Worm (Caenorhabditis elegans) whole organism, late embryonic: ENCODE data around the gene magu-4.

Experiments
- C08G9.2 ChIP-seq: sonication (generic microtip); optimal IDR thresholded peaks from 2 replicates; lab custom pipeline; 2016; ENCODE audit warnings: mild to moderate bottlenecking, missing genetic modification characterization, moderate library complexity, missing compliant biosample characterization
- C38D4.7 ChIP-seq: fragments of 200-800 bp; sonication (Bioruptor generic); optimal IDR thresholded peaks from 2 replicates; lab custom pipeline; 2018; ENCODE audit warnings: mild to moderate bottlenecking, missing genetic modification characterization, moderate library complexity, missing compliant biosample characterization
- T23F11.4 ChIP-seq: fragments of 200-800 bp; sonication (Bioruptor generic); optimal IDR thresholded peaks from 2 replicates; lab custom pipeline; 2018; ENCODE audit warnings: mild to moderate bottlenecking, missing genetic modification characterization, missing compliant biosample characterization
- Y22D7AL.16 ChIP-seq: sonication (generic microtip); optimal IDR thresholded peaks from 2 replicates; lab custom pipeline; 2016; ENCODE audit warnings: missing genetic modification characterization, missing compliant biosample characterization
- ahr-1 ChIP-seq: sonication (generic microtip); optimal IDR thresholded peaks from 2 replicates; lab custom pipeline; 2016; ENCODE audit warnings: missing genetic modification characterization, missing compliant biosample characterization
- ceh-14 ChIP-seq: sonication (generic microtip); optimal IDR thresholded peaks from 2 replicates; lab custom pipeline; 2016; ENCODE audit warnings: missing genotype, missing genetic modification characterization, missing compliant biosample characterization
- ceh-24 ChIP-seq: sonication (generic microtip); optimal IDR thresholded peaks from 2 replicates; lab custom pipeline; 2016; ENCODE audit warnings: mild to moderate bottlenecking, missing genetic modification characterization, missing compliant biosample characterization
- ceh-30 ChIP-seq: fragments of 150-350 bp; optimal IDR thresholded peaks from 2 replicates; lab custom pipeline; 2014; ENCODE audit warnings: missing biosample characterization, missing genetic modification characterization
- ceh-6 ChIP-seq: fragments of 200-800 bp; sonication (Bioruptor generic); optimal IDR thresholded peaks from 2 replicates; lab custom pipeline; 2018; ENCODE audit warnings: mild to moderate bottlenecking, missing genetic modification characterization, missing compliant biosample characterization
- ceh-9 ChIP-seq: sonication (generic microtip); optimal IDR thresholded peaks from 2 replicates; lab custom pipeline; 2016; ENCODE audit warnings: mild to moderate bottlenecking, missing genetic modification characterization, inconsistent platforms, missing compliant biosample characterization
- che-1 ChIP-seq: sonication (generic microtip); optimal IDR thresholded peaks from 2 replicates; lab custom pipeline; 2016; ENCODE audit warnings: mild to moderate bottlenecking, missing genetic modification characterization, missing compliant biosample characterization
- elt-2 ChIP-seq: sonication (generic microtip); optimal IDR thresholded peaks from 2 replicates; lab custom pipeline; 2016; ENCODE audit warnings: missing genetic modification reagents, missing genetic modification characterization, missing compliant biosample characterization
- elt-4 ChIP-seq: sonication (generic microtip); optimal IDR thresholded peaks from 2 replicates; lab custom pipeline; 2016; ENCODE audit warnings: missing genetic modification characterization, missing compliant biosample characterization
- eyg-1 ChIP-seq: sonication (generic microtip); optimal IDR thresholded peaks from 2 replicates; lab custom pipeline; 2016; ENCODE audit warnings: missing genotype, missing genetic modification characterization, missing compliant biosample characterization
- fkh-10 ChIP-seq: fragments of 150-350 bp; optimal IDR thresholded peaks from 2 replicates; lab custom pipeline; 2014; ENCODE audit warnings: missing biosample characterization, missing genetic modification reagents, missing genetic modification characterization
- hlh-15 ChIP-seq: sonication (generic microtip); optimal IDR thresholded peaks from 2 replicates; lab custom pipeline; 2016; ENCODE audit warnings: missing genetic modification characterization, missing compliant biosample characterization
- hlh-6 ChIP-seq: sonication (generic microtip); optimal IDR thresholded peaks from 2 replicates; lab custom pipeline; 2016; ENCODE audit warnings: missing genotype, missing genetic modification characterization, missing compliant biosample characterization
- hlh-8 ChIP-seq: sonication (generic microtip); optimal IDR thresholded peaks from 2 replicates; lab custom pipeline; 2016; ENCODE audit warnings: missing genotype, missing genetic modification characterization, missing compliant biosample characterization
- lim-6 ChIP-seq: sonication (generic microtip); optimal IDR thresholded peaks from 2 replicates; lab custom pipeline; 2016; ENCODE audit warnings: missing genetic modification characterization, missing compliant biosample characterization
- nhr-232 ChIP-seq: sonication (generic microtip); optimal IDR thresholded peaks from 2 replicates; lab custom pipeline; 2016; ENCODE audit warnings: missing genetic modification characterization, missing compliant biosample characterization
- pag-3 ChIP-seq: sonication (generic microtip); optimal IDR thresholded peaks from 2 replicates; lab custom pipeline; 2016; ENCODE audit warnings: missing compliant biosample characterization, missing genetic modification characterization, borderline replicate concordance
- pat-9 ChIP-seq: fragments of 200-800 bp; sonication (Bioruptor generic); optimal IDR thresholded peaks from 2 replicates; lab custom pipeline; 2018; ENCODE audit warnings: mild to moderate bottlenecking, missing genetic modification characterization, moderate library complexity, missing compliant biosample characterization
- pha-2 ChIP-seq: sonication (generic microtip); optimal IDR thresholded peaks from 2 replicates; lab custom pipeline; 2017; ENCODE audit warnings: mild to moderate bottlenecking, missing genetic modification characterization, missing compliant biosample characterization
- pqm-1 ChIP-seq: sonication (generic microtip); optimal IDR thresholded peaks from 2 replicates; lab custom pipeline; 2016; ENCODE audit warnings: missing genetic modification characterization, missing compliant biosample characterization
- pros-1 ChIP-seq: fragments of 150-350 bp; optimal IDR thresholded peaks from 2 replicates; lab custom pipeline; 2014; ENCODE audit warnings: missing biosample characterization, missing genetic modification reagents, missing genetic modification characterization
- ref-2 ChIP-seq: sonication (generic microtip); optimal IDR thresholded peaks from 2 replicates; lab custom pipeline; 2016; ENCODE audit warnings: missing genetic modification characterization, missing compliant biosample characterization
- syd-9 ChIP-seq: sonication (generic microtip); optimal IDR thresholded peaks from 2 replicates; lab custom pipeline; 2016; ENCODE audit warnings: mild to moderate bottlenecking, missing genetic modification characterization, moderate library complexity, missing compliant biosample characterization
- tbx-2 ChIP-seq: sonication (generic microtip); optimal IDR thresholded peaks from 2 replicates; lab custom pipeline; 2016; ENCODE audit warnings: missing genetic modification characterization, missing compliant biosample characterization
- tbx-7 ChIP-seq: sonication (generic microtip); optimal IDR thresholded peaks from 2 replicates; lab custom pipeline; 2016; ENCODE audit warnings: missing genotype, missing genetic modification characterization, missing compliant biosample characterization
- unc-42 ChIP-seq: sonication (generic microtip); optimal IDR thresholded peaks from 2 replicates; lab custom pipeline; 2016; ENCODE audit warnings: missing genotype, missing genetic modification characterization, missing compliant biosample characterization
- unc-55 ChIP-seq: sonication (generic microtip); optimal IDR thresholded peaks from 2 replicates; lab custom pipeline; 2017; ENCODE audit warnings: missing biosample characterization, missing genetic modification reagents, missing genetic modification characterization
- zip-5 ChIP-seq: sonication (generic microtip); optimal IDR thresholded peaks from 2 replicates; lab custom pipeline; 2016; ENCODE audit warnings: missing genetic modification characterization, missing compliant biosample characterization

magu-4 gene

DNA sequence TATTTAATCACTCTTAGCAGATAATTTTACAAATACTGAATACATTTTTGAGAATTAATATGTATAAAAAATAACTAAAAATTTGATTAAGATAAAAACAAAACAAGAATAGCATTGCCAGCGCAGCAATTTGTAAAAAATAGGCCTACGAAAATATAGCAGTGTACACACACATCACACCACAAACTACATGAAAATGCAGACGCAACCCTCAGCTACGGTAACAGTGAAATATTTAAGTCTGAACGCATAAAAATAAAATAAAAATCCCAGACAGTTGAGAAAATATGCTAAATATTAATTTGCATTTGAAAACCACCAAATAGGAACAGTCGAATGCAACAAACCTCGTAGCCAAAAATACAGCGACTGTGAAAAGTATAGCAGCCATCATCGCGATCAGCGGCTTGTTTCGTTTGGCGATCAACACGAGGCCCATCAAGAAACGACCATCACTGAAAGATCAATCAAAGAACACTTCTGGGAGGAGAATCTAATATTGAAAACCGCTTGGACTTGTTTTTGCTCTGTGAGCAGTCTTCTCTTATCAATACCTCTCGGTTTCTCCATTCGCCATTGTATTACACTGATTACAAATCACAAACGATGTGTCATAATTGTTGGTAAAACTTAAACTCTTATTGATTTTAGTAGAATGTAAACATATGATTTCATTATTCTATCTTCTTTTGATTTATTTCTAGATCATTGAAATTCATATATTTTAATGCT lies 10.9 kb upstream of the magu-4 start, which contains the start of gene pyp-1:
Gene pyp-1 (minus strand): TSS at position 439 of the 732 bp plus-strand sequence.
- TF ChIP-seq syd-9 (tag; lab: Kevin White, UChicago), result no peak
- peak; percentile 6 for TF ChIP-seq elt-2

DNA sequence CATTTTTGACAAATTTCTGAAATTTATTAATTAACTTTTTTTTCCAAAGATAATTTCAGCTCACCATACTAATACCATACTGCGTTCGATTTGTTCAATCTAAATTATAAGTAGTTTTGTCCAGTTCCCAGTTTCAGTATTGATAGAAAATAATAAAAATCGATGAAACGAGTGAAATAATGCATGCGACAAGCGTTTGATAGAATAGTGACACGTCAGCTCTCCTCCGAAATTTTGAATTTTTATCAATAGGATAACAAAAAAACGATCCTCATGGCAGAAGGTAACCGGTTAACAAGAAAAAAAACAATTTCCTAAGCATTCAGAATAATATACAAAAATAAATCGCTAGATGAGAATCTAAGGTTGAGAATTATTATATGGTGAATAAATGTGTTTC lies 7.8 kb upstream of the magu-4 start, which contains the start of gene C47E12.3:
Gene C47E12.3 (minus strand): TSS at position 101 of the 400 bp plus-strand sequence.
- TF ChIP-seq pros-1 (tag; lab: Kevin White, UChicago) (no peak), unc-42 (tag; lab: Kevin White, UChicago) (no peak), ahr-1 (no peak), C08G9.2 (tag; lab: Kevin White, UChicago) (no peak)

DNA sequence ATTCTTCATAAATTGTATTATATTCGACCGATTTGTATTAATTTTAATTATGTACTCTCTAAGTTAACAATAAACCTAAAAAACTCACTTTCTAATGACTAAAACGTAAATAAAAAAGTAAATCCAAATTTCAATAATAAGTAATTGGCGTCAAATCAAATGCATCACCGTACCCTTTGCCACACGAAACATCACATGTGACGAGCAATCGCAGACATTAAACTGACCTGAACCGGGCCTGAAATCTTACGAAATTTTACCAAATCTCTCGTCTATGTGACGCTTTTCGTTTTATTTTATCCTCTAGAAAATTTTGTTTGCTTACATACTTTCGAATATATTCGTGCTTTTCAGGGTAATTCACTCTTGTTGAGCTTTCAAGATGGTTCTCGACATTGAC lies 6.2 kb upstream of the magu-4 start, which contains the start of the genes C47E12.2 and sars-1:
Gene C47E12.2 (minus strand): TSS at position 131 of the 400 bp plus-strand sequence.
Gene sars-1 (plus strand): TSS at position 355 of the 400 bp plus-strand sequence.
- TF ChIP-seq hlh-8, result no peak
- TF ChIP-seq pat-9 (tag; lab: Kevin White, UChicago), result no peak
- no peak for TF ChIP-seq C08G9.2 (tag; lab: Kevin White, UChicago)
- no peak for TF ChIP-seq unc-42 (tag; lab: Kevin White, UChicago)
- TF ChIP-seq T23F11.4 (GFP tag; lab: Kevin White, UChicago), result no peak
- no peak for TF ChIP-seq hlh-15 (tag; lab: Kevin White, UChicago)

DNA sequence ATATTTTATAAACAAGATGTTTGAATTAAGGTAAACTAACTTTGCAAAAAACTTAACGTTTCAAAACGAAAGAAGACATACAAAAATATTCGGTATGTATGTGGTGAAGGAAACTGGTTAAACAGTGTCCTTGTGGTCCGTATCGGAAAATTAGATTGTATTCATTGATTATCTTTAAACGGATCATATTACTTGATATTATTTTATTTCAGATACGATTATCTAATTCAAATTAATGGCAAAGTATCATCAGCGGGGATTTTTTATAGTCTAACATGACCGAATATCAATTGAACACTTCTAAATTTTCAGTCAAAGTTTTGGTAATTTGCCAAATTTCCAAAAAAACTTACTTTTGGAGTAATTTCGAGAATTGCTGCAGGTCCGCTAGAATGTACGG lies 2.8 kb upstream of the magu-4 start, which contains the start of gene C47E12.13:
Gene C47E12.13 (minus strand): TSS at position 101 of the 400 bp plus-strand sequence.
- TF ChIP-seq tbx-7 (tag; lab: Kevin White, UChicago) (no peak), elt-2 (no peak), ahr-1 (no peak), lim-6 (tag; lab: Kevin White, UChicago) (no peak), elt-4 (no peak), pha-2 (tag; lab: Kevin White, UChicago) (no peak), pat-9 (tag; lab: Kevin White, UChicago) (no peak), ceh-30 (tag; lab: Kevin White, UChicago) (no peak), ceh-9 (tag; lab: Kevin White, UChicago) (no peak), ceh-24 (tag; lab: Kevin White, UChicago) (no peak), tbx-2 (tag; lab: Kevin White, UChicago) (no peak), eyg-1 (tag; lab: Kevin White, UChicago) (no peak), syd-9 (tag; lab: Kevin White, UChicago) (no peak), che-1 (tag; lab: Kevin White, UChicago) (no peak), pqm-1 (tag; lab: Kevin White, UChicago) (no peak), Y22D7AL.16 (tag; lab: Kevin White, UChicago) (no peak)

DNA sequence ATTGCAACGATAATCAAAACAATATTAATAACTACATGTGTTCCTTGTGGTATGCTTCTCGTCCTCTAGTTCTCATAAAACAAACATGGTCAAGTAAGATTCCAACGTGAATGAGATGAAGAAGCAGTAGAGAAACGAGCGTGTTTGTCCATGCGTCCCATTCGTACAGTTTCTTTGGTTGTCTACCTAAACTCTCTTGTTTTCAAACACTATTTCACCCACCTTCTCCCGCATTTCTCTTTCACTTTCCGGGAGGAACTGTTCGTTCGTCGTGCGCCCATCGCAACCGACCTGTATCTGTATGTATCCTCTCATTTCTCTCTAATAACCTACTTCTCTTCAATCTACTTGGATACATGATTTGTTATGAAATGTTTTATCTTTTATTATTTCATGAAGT lies 1.8 kb upstream of the magu-4 start:
- TF ChIP-seq hlh-6 (tag; lab: Kevin White, UChicago), result no peak
- TF ChIP-seq elt-4, result no peak
- peak; percentile 10 for TF ChIP-seq ref-2 (tag; lab: Kevin White, UChicago)

DNA sequence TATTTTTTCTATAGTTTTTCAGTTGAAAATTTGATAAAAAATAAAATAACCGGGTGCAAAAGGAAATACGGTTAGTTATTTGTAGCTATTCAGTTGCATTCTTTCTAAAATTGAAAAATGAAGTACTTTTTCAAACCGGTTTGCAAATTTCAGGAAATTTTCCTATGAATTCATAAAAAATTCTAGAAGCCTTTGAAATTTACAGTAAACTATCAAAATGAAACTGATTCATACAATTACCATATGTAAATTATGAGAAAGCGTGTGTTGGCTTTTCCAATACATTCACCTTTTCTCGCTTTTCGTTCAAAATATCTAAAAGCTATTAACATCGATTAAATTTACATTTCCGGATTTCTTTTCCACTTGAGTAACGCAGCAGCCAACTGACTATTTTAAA lies 7.4 kb downstream of the magu-4 start, which contains the start of gene ent-7:
Gene ent-7 (plus strand): TSS at position 301 of the 400 bp plus-strand sequence.
- TF ChIP-seq zip-5 (tag; lab: Kevin White, UChicago) (no peak), ceh-6 (GFP tag; lab: Kevin White, UChicago) (no peak), ceh-14 (no peak)

DNA sequence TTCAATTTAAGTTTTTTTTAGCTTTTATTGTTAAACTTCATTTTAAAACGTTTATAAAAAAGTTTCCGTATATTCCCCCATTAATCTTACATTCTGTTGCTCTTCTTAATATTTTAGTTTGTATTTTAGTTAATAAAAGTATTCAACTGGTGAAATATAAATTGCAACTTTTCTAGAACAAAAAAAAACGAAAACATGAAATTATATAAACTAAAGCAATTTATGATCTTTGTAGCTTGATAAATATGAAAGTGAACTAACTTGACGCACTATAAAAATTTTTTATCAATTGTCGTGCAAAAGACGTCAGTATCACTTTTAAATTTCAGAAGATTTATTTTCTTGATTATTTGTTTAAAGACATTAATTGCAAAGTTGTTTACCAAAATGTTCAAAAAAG lies 8.1 kb downstream of the magu-4 start, which contains the start of gene F44D12.2:
Gene F44D12.2 (minus strand): TSS at position 101 of the 400 bp plus-strand sequence.
- no peak for TF ChIP-seq fkh-10
- TF ChIP-seq C38D4.7 (GFP tag; lab: Kevin White, UChicago), result no peak
- no peak for TF ChIP-seq ceh-30 (tag; lab: Kevin White, UChicago)
- no peak for TF ChIP-seq nhr-232
- TF ChIP-seq unc-55 (GFP tag; lab: Kevin White, UChicago), result no peak
- TF ChIP-seq pag-3, result no peak
- TF ChIP-seq C08G9.2 (tag; lab: Kevin White, UChicago), result no peak
- no peak for TF ChIP-seq elt-2
- TF ChIP-seq elt-4, result no peak
- no peak for TF ChIP-seq ceh-14
